Fruit fly (Drosophila melanogaster): Measurements from ENCODE around the gene CG42750.
A peak's percentile ranks its signal among the peaks of the same experiment; 100 is the strongest.

Gene CG42750

DNA sequence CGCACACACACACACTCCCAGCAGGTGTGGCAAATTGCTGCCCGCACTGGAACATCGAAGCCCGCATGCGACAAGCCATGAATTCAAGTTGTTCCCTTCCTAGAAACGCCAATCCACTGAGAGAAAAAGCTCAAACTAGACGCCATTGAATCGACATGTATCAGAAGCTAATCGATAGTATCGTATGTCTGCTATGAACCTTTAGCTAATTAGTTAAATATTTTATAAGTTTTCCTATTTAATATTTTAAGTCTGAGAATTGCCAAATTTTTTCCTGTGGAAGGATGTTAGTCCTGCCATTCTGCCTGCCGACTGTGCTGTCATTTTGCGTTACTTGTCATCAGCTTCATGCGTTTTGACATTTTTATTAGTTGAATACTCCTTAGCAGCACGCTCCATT is 7.8 kb downstream of the CG42750 start (continued):
- TF ChIP-seq CG4360 (GFP tag; IDR thresholded peaks at IDR 0.05) (no peak), tgo (GFP tag; IDR thresholded peaks at IDR 0.05) (no peak), az2 (GFP tag; optimal IDR thresholded peaks at IDR 0.05) (no peak), CG11398 (GFP tag; optimal IDR thresholded peaks at IDR 0.05) (no peak), CG12391 (tag; optimal IDR thresholded peaks at IDR 0.05) (no peak), lov (optimal IDR thresholded peaks at IDR 0.05) (no peak), lov (GFP tag; IDR thresholded peaks at IDR 0.05) (no peak), Gug (GFP tag; IDR thresholded peaks at IDR 0.05) (no peak), CG17568 (GFP tag; optimal IDR thresholded peaks at IDR 0.05) (no peak), Tbp (GFP tag; optimal IDR thresholded peaks at IDR 0.05) (no peak), fd102C (GFP tag; optimal IDR thresholded peaks at IDR 0.05) (no peak), CG2889 (GFP tag; IDR thresholded peaks at IDR 0.05) (no peak), cas (GFP tag; IDR thresholded peaks at IDR 0.05) (no peak), Hand (GFP tag; optimal IDR thresholded peaks at IDR 0.05) (peak; percentile 45), dysf (GFP tag; IDR thresholded peaks at IDR 0.05) (peak; percentile 62), MTF-1 (GFP tag; optimal IDR thresholded peaks at IDR 0.05; ENCODE audit: borderline replicate concordance) (no peak), nau (GFP tag; optimal IDR thresholded peaks at IDR 0.05) (no peak), CG13624 (GFP tag; optimal IDR thresholded peaks at IDR 0.05) (no peak), hb (GFP tag; IDR thresholded peaks at IDR 0.05; ENCODE audit: partially characterized antibody) (no peak), CG43689 (GFP tag; IDR thresholded peaks at IDR 0.05) (no peak), psq (GFP tag; optimal IDR thresholded peaks at IDR 0.05) (no peak), CG7786 (GFP tag; optimal IDR thresholded peaks at IDR 0.05) (no peak), Lhr (GFP tag; optimal IDR thresholded peaks at IDR 0.05) (no peak), CG4404 (GFP tag; IDR thresholded peaks at IDR 0.05) (no peak), Dll (GFP tag; IDR thresholded peaks at IDR 0.05; ENCODE audit: partially characterized antibody) (no peak), CG10431 (GFP tag; optimal IDR thresholded peaks at IDR 0.05) (no peak), PHDP (tag; optimal IDR thresholded peaks at IDR 0.05) (no peak), CG17829 (tag; optimal IDR thresholded peaks at IDR 0.05) (no peak), otp (GFP tag; IDR thresholded peaks at IDR 0.05) (no peak), CG10209 (GFP tag; optimal IDR thresholded peaks at IDR 0.05) (no peak), Dbx (GFP tag; IDR thresholded peaks at IDR 0.05) (no peak), Hey (tag; optimal IDR thresholded peaks at IDR 0.05) (no peak), CG18619 (GFP tag; optimal IDR thresholded peaks at IDR 0.05) (no peak), unpg (GFP tag; optimal IDR thresholded peaks at IDR 0.05) (no peak), Antp (GFP tag; optimal IDR thresholded peaks at IDR 0.05) (no peak), Oaz (GFP tag; IDR thresholded peaks at IDR 0.05) (0 out of 2 replicates have a peak, but pooled peaks have one; percentile 34), CG31365 (tag; optimal IDR thresholded peaks at IDR 0.05) (no peak), gem (tag; optimal IDR thresholded peaks at IDR 0.05) (peak; percentile 44), CG5180 (GFP tag; optimal IDR thresholded peaks at IDR 0.05) (no peak), vnd (GFP tag; IDR thresholded peaks at IDR 0.05; ENCODE audit: partially characterized antibody) (no peak), Hr3 (GFP tag; optimal IDR thresholded peaks at IDR 0.05) (no peak), CrebB (tag; optimal IDR thresholded peaks at IDR 0.05) (no peak), Awh (GFP tag; IDR thresholded peaks at IDR 0.05) (no peak), tup (GFP tag; optimal IDR thresholded peaks at IDR 0.05) (no peak), Ets65A (GFP tag) (peak; percentile 64), twi (tag; optimal IDR thresholded peaks at IDR 0.05) (no peak), lmd (GFP tag; IDR thresholded peaks at IDR 0.05) (peak; percentile 22; the same call in 1 of the 2 replicates), slbo (GFP tag; IDR thresholded peaks at IDR 0.05) (0 out of 2 replicates have a peak, but pooled peaks have one; percentile 21), CG7357 (GFP tag; IDR thresholded peaks at IDR 0.05) (no peak), row (GFP tag; IDR thresholded peaks at IDR 0.05) (no peak; the same call in 2 of the 3 replicates), CG2120 (GFP tag; optimal IDR thresholded peaks at IDR 0.05) (peak; percentile 45), tx (GFP tag; optimal IDR thresholded peaks at IDR 0.05) (no peak)

Measured in whole organism, embryonic.